Worm (Caenorhabditis elegans) whole organism, L4 larva: ENCODE results near the gene tpra-1.
"Not testable (repeated sequence)": the region's sequence is repeated elsewhere in the genome, so short reads cannot be mapped to it uniquely, and the experiment has no call there.

Experiments
- D1046.2 ChIP-seq: fragments of 200-800 bp; sonication (Bioruptor generic); IDR thresholded peaks from 2 replicates; pipeline ENCODE4 v1.3.6; 2022; ENCODE audit warnings: missing genetic modification characterization, missing compliant biosample characterization
- T20F7.1 ChIP-seq: fragments of 200-800 bp; sonication (Bioruptor generic); optimal IDR thresholded peaks from 2 replicates; lab custom pipeline; 2018; ENCODE audit warnings: mild to moderate bottlenecking, missing genetic modification characterization, missing compliant biosample characterization
- Y105C5A.15 ChIP-seq: fragments of 200-800 bp; sonication (Bioruptor generic); IDR thresholded peaks from 2 replicates; pipeline ENCODE4 v1.3.6; 2022; ENCODE audit warnings: missing genetic modification characterization, missing compliant biosample characterization
- Y48G9A.11 ChIP-seq: fragments of 200-800 bp; sonication (Bioruptor generic); IDR thresholded peaks from 2 replicates; pipeline ENCODE4 v1.3.6; 2022; ENCODE audit warnings: missing genetic modification reagents, missing genetic modification characterization, missing compliant biosample characterization
- aha-1 ChIP-seq: fragments of 150-350 bp; peaks from one replicate; lab custom pipeline; 2014; ENCODE audit warnings: missing biosample characterization, missing genetic modification characterization
- arid-1 ChIP-seq: fragments of 200-800 bp; sonication (Bioruptor generic); conservative IDR thresholded peaks from 2 replicates; pipeline ENCODE4 v1.3.6; 2022; ENCODE audit warnings: missing genetic modification reagents, missing genetic modification characterization, missing compliant biosample characterization
- ceh-62 ChIP-seq: sonication (generic microtip); optimal IDR thresholded peaks from 2 replicates; lab custom pipeline; 2017; ENCODE audit warnings: missing biosample characterization, missing genetic modification characterization
- ceh-82 ChIP-seq: sonication (generic microtip); optimal IDR thresholded peaks from 2 replicates; lab custom pipeline; 2017; ENCODE audit warnings: missing biosample characterization, missing genetic modification characterization
- ces-1 ChIP-seq: fragments of 150-350 bp; sonication (generic microtip); optimal IDR thresholded peaks from 4 replicates; lab custom pipeline; 2014; ENCODE audit warnings: missing biosample characterization, missing genetic modification reagents, missing genetic modification characterization
- ctbp-1 ChIP-seq: fragments of 200-800 bp; sonication (Bioruptor generic); IDR thresholded peaks from 2 replicates; pipeline ENCODE4 v1.3.6; 2022; ENCODE audit warnings: missing genetic modification reagents, missing genetic modification characterization, missing compliant biosample characterization
- daf-19 ChIP-seq: fragments of 200-800 bp; sonication (Bioruptor generic); conservative IDR thresholded peaks from 2 replicates; pipeline ENCODE4 v1.3.6; 2022; ENCODE audit warnings: missing genetic modification characterization, missing compliant biosample characterization
- daf-8 ChIP-seq: fragments of 200-800 bp; sonication (Bioruptor generic); IDR thresholded peaks from 2 replicates; pipeline ENCODE4 v1.3.6; 2022; ENCODE audit warnings: missing genetic modification characterization, missing compliant biosample characterization
- dmd-6 ChIP-seq: fragments of 200-800 bp; sonication (Bioruptor generic); IDR thresholded peaks from 2 replicates; pipeline ENCODE4 v1.3.6; 2022; ENCODE audit warnings: missing genetic modification reagents, missing genetic modification characterization, missing compliant biosample characterization
- dmd-8 ChIP-seq: fragments of 200-800 bp; sonication (Bioruptor generic); IDR thresholded peaks from 2 replicates; pipeline ENCODE4 v1.3.6; 2022; ENCODE audit warnings: missing genetic modification characterization, missing compliant biosample characterization
- fos-1 ChIP-seq: fragments of 150-350 bp; optimal IDR thresholded peaks from 2 replicates; lab custom pipeline; 2014; ENCODE audit warnings: missing biosample characterization, missing genetic modification characterization
- hif-1 ChIP-seq, 2 experiments: sonication (generic microtip); optimal IDR thresholded peaks; 2 replicates each; lab custom pipeline; 2016 to 2017; ENCODE audit warnings: missing compliant biosample characterization in 2 of 2, missing genetic modification characterization in 2 of 2, missing genetic modification reagents in 2 of 2, missing genotype in 2 of 2, mild to moderate bottlenecking in 1 of 2
- jun-1 ChIP-seq: fragments of 150-350 bp; optimal IDR thresholded peaks from 2 replicates; lab custom pipeline; 2014; ENCODE audit warnings: missing biosample characterization, missing genetic modification reagents, missing genetic modification characterization
- lim-7 ChIP-seq: fragments of 200-800 bp; sonication (Bioruptor generic); IDR thresholded peaks from 2 replicates; pipeline ENCODE4 v1.3.6; 2022; ENCODE audit warnings: missing genetic modification characterization, missing compliant biosample characterization
- lin-13 ChIP-seq: fragments of 150-350 bp; optimal IDR thresholded peaks from 2 replicates; lab custom pipeline; 2014; ENCODE audit warnings: missing biosample characterization, missing genetic modification reagents, missing genetic modification characterization
- lin-38 ChIP-seq: fragments of 200-800 bp; sonication (Bioruptor generic); IDR thresholded peaks from 2 replicates; pipeline ENCODE4 v1.3.6; 2022; ENCODE audit warnings: missing genetic modification reagents, missing genetic modification characterization, missing compliant biosample characterization
- lsy-2 ChIP-seq, 2 experiments: fragments of 150-350 bp in 1 of 2; sonication (generic microtip) in 1 of 2; optimal IDR thresholded peaks; 2 replicates each; lab custom pipeline; 2014 to 2017; ENCODE audit warnings: missing biosample characterization in 2 of 2, missing genetic modification characterization in 2 of 2
- madf-5 ChIP-seq, 2 experiments: fragments of 200-800 bp; sonication (Bioruptor generic); IDR thresholded peaks; 2 replicates each; pipeline ENCODE4 v1.3.6; 2022; ENCODE audit warnings: missing compliant biosample characterization in 2 of 2, missing genetic modification characterization in 2 of 2
- mdl-1 ChIP-seq, 2 experiments: fragments of 150-350 bp in 1 of 2; sonication (generic microtip) in 1 of 2; optimal IDR thresholded peaks; 2 replicates each; lab custom pipeline; 2014 to 2017; ENCODE audit warnings: missing biosample characterization in 2 of 2, missing genetic modification characterization in 2 of 2
- mep-1 ChIP-seq: fragments of 150-350 bp; sonication (generic microtip); optimal IDR thresholded peaks from 3 replicates; lab custom pipeline; 2014; ENCODE audit warnings: missing biosample characterization, missing genetic modification characterization
- mes-2 ChIP-seq: sonication (generic microtip); optimal IDR thresholded peaks from 2 replicates; lab custom pipeline; 2016; ENCODE audit warnings: missing genotype, mild to moderate bottlenecking, missing genetic modification characterization, missing compliant biosample characterization; ENCODE audit not compliant: poor library complexity, severe bottlenecking
- mxl-2 ChIP-seq: fragments of 200-800 bp; sonication (Bioruptor generic); conservative IDR thresholded peaks from 2 replicates; pipeline ENCODE4 v1.3.6; 2022; ENCODE audit warnings: missing genetic modification reagents, missing genetic modification characterization, missing compliant biosample characterization
- nhr-102 ChIP-seq: sonication (generic microtip); optimal IDR thresholded peaks from 2 replicates; lab custom pipeline; 2016; ENCODE audit warnings: mild to moderate bottlenecking, missing genetic modification characterization, moderate library complexity, missing compliant biosample characterization
- nhr-41 ChIP-seq: fragments of 200-800 bp; sonication (Bioruptor generic); IDR thresholded peaks from 2 replicates; pipeline ENCODE4 v1.3.6; 2022; ENCODE audit warnings: missing genetic modification reagents, missing genetic modification characterization, missing compliant biosample characterization
- nhr-77 ChIP-seq: fragments of 150-350 bp; optimal IDR thresholded peaks from 2 replicates; lab custom pipeline; 2014; ENCODE audit warnings: missing biosample characterization, missing genetic modification characterization
- pha-4 ChIP-seq, 2 experiments: fragments of 150-350 bp in 1 of 2; fragments of 200-800 bp in 1 of 2; sonication (Bioruptor generic) in 1 of 2; IDR thresholded peaks in 1 of 2; optimal IDR thresholded peaks in 1 of 2; 2 replicates each; pipeline versions ENCODE4 v1.3.6 to Lab custom; 2014 to 2022; ENCODE audit warnings: missing genetic modification characterization in 2 of 2, missing genetic modification reagents in 2 of 2, missing biosample characterization in 1 of 2, missing compliant biosample characterization in 1 of 2
- php-3 ChIP-seq: fragments of 200-800 bp; sonication (Bioruptor generic); IDR thresholded peaks from 2 replicates; pipeline ENCODE4 v1.3.6; 2022; ENCODE audit warnings: missing genetic modification reagents, missing genetic modification characterization, missing compliant biosample characterization
- snpc-1.2 ChIP-seq: fragments of 200-800 bp; sonication (Bioruptor generic); IDR thresholded peaks from 2 replicates; pipeline ENCODE4 v1.3.6; 2022; ENCODE audit warnings: missing genetic modification reagents, missing genetic modification characterization, missing compliant biosample characterization
- tra-1 ChIP-seq: fragments of 200-800 bp; sonication (Bioruptor generic); IDR thresholded peaks from 2 replicates; pipeline ENCODE4 v1.3.6; 2022; ENCODE audit warnings: missing genetic modification reagents, missing genetic modification characterization, missing compliant biosample characterization
- unc-130 ChIP-seq: sonication (generic microtip); optimal IDR thresholded peaks from 2 replicates; lab custom pipeline; 2016; ENCODE audit warnings: missing genetic modification reagents, missing genetic modification characterization, missing compliant biosample characterization
- vab-7 ChIP-seq: fragments of 200-800 bp; sonication (Bioruptor generic); IDR thresholded peaks from 2 replicates; pipeline ENCODE4 v1.3.6; 2022; ENCODE audit warnings: missing genetic modification reagents, missing genetic modification characterization, missing compliant biosample characterization
- zip-2 ChIP-seq: fragments of 150-350 bp; optimal IDR thresholded peaks from 2 replicates; lab custom pipeline; 2014; ENCODE audit warnings: missing biosample characterization, missing genetic modification characterization
- ztf-11 ChIP-seq: fragments of 150-350 bp; optimal IDR thresholded peaks from 2 replicates; lab custom pipeline; 2014; ENCODE audit warnings: missing biosample characterization, missing genetic modification characterization
- ztf-7 ChIP-seq: fragments of 150-350 bp; optimal IDR thresholded peaks from 2 replicates; lab custom pipeline; 2014; ENCODE audit warnings: missing biosample characterization, missing genetic modification characterization

The tpra-1 gene

DNA sequence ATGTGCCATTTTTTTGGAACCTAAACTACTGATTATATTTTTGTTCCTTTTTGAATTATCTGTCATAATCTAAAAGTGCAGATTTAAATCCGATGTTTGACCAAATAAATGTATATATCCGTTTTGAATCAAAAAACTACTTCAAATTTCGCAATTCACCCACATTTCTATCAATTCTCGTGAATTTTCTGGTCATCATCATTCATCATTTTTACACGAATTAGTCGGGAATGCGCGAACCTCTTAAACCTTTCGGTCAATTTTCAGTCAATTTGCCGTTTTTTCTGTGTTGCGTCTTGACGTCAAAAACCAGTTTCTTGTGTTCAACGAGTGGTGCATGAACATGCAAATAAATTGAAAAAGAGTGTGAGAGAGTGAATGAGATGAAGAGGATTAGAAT, 2.2 kb upstream of the tpra-1 start:
- TF ChIP-seq daf-8 (no peak), ztf-7 (tag; lab: Kevin White, UChicago) (no peak), mdl-1 (tag; optimal IDR thresholded peaks at IDR 0.05; lab: Kevin White, UChicago) (peak in 1 of 2 experiments; percentile 36)

DNA sequence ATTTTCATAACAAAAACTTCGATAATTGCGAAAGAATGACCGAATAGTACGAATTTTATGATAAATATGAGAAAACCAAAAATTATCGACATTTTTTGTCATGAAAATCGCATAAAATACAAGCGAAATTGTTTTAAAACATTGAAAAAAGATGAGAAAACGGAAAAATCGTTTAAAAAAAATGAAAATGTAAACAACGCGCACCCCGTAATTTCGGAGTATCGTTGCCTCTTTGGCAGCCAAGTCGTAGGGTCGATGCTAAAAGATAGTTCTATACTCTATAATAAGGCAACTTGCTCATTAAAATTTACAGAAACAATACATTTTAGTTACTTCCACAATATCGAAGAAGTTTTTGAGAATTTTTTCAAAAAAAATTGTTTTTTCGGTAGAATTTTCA, 4.8 kb downstream of the tpra-1 start:
- peak; percentile 55 for TF ChIP-seq T20F7.1 (GFP tag; lab: Kevin White, UChicago)

DNA sequence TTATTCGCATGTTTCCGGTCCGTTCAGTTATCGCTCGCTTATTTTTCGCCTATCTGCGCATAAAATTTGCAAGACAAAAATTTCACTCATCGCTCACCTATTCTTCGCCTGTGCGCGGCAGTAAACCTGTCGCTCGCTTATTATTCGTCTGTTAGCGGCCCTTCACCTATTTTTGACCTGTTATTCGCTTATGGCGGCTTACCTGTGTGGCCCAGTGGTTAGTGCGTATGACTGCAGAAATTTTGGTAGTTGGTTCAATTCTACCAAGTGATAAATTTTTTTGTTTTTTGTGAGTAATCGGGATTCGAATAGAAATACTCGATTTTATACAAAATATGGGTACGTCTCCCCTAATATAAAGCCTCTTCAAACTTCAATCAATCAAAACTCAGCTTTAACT, 7.8 kb downstream of the tpra-1 start:
- peak; percentile 68; the same call in 1 of the 2 replicates for TF ChIP-seq D1046.2
- TF ChIP-seq dmd-8 (GFP tag; lab: Robert Waterston, UW): 0 out of 2 replicates have a peak, but pooled peaks have one; percentile 64
- peak; percentile 49; the same call in 1 of the 2 replicates for TF ChIP-seq tra-1 (GFP tag; lab: Robert Waterston, UW)
- TF ChIP-seq php-3 (GFP tag; lab: Robert Waterston, UW): 0 out of 2 replicates have a peak, but pooled peaks have one; percentile 28
- peak; percentile 94 for TF ChIP-seq lim-7 (GFP tag; lab: Robert Waterston, UW)
- TF ChIP-seq snpc-1.2 (GFP tag; lab: Robert Waterston, UW): peak; percentile 81
- peak; percentile 58; the same call in 1 of the 2 replicates for TF ChIP-seq Y48G9A.11 (GFP tag; lab: Robert Waterston, UW)
- peak; percentile 50; the same call in 1 of the 2 replicates for TF ChIP-seq vab-7 (GFP tag; lab: Robert Waterston, UW)
- TF ChIP-seq madf-5 (GFP tag; IDR thresholded peaks at IDR 0.05; lab: Robert Waterston, UW): 0 out of 4 replicates have a peak, but pooled peaks of 1 of the 2 experiments have one; percentile 62
- TF ChIP-seq arid-1 (GFP tag; lab: Robert Waterston, UW): 0 out of 2 replicates have a peak, but pooled peaks have one; percentile 23
- peak; percentile 67; the same call in 1 of the 2 replicates for TF ChIP-seq Y105C5A.15 (GFP tag; lab: Robert Waterston, UW)
- peak; percentile 62 for TF ChIP-seq nhr-41 (GFP tag; lab: Robert Waterston, UW)
- TF ChIP-seq pha-4 (GFP tag; IDR thresholded peaks at IDR 0.05; lab: Robert Waterston, UW): peak; percentile 41; the same call in 1 of the 2 replicates
- TF ChIP-seq pha-4 (tag; optimal IDR thresholded peaks at IDR 0.05; lab: Kevin White, UChicago): not testable (repeated sequence)
- peak; percentile 65; the same call in 1 of the 2 replicates for TF ChIP-seq lin-38 (GFP tag; lab: Robert Waterston, UW)

DNA sequence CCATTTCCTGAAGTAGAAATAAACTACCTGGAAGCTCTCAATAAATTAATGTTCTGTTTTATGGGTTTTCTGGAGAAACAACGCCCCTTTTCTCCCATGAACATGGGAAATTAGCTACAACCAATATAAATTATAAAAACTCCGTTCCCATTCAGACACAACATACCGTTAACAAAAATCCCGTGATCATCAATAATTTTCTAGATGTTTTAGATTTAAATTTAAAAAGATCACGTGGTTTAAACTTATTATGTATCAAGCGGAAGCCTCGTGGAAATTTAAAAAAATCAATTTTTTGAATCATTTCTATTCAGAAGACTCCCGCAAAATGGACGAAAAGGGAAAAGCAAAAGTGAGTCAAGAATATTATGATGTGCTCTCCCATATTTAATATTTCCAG, 9.6 kb downstream of the tpra-1 start, which contains the start of gene C53B4.2:
C53B4.2 (plus strand) TSS at position 301 of the 400 bp plus-strand sequence.
- no peak for TF ChIP-seq mes-2 (tag; lab: Kevin White, UChicago)
- no peak for TF ChIP-seq lsy-2 (tag; optimal IDR thresholded peaks at IDR 0.05; lab: Kevin White, UChicago)
- TF ChIP-seq tra-1 (GFP tag; lab: Robert Waterston, UW): no peak
- TF ChIP-seq unc-130 (GFP tag; lab: Kevin White, UChicago): no peak
- no peak for TF ChIP-seq lim-7 (GFP tag; lab: Robert Waterston, UW)
- no peak for TF ChIP-seq zip-2 (tag; lab: Kevin White, UChicago)
- no peak for TF ChIP-seq lin-13
- no peak for TF ChIP-seq daf-19 (GFP tag; lab: Robert Waterston, UW)
- no peak for TF ChIP-seq aha-1

DNA sequence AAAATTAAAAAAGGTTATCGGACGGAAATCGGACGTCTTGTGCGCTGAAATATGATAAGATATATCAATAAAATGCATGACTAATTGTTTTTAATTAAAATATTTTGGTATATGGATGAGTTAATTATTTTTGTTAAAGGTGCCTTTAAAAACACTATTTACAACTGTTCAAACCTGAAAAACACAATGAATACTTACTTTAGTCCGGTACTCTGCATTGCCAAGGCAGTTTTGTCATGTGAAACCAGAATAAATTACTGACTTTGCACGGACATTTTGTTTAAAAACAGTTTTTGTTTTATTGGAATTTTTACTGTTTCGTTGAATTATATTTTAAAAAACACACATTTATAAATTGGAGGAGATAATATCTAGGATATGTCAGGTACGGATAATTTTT, 11.7 kb downstream of the tpra-1 start, which contains the start of gene suex-2:
suex-2 (plus strand) TSS at position 301 of the 400 bp plus-strand sequence.
- TF ChIP-seq aha-1 (peak; percentile 8), ztf-7 (tag; lab: Kevin White, UChicago) (no peak)

DNA sequence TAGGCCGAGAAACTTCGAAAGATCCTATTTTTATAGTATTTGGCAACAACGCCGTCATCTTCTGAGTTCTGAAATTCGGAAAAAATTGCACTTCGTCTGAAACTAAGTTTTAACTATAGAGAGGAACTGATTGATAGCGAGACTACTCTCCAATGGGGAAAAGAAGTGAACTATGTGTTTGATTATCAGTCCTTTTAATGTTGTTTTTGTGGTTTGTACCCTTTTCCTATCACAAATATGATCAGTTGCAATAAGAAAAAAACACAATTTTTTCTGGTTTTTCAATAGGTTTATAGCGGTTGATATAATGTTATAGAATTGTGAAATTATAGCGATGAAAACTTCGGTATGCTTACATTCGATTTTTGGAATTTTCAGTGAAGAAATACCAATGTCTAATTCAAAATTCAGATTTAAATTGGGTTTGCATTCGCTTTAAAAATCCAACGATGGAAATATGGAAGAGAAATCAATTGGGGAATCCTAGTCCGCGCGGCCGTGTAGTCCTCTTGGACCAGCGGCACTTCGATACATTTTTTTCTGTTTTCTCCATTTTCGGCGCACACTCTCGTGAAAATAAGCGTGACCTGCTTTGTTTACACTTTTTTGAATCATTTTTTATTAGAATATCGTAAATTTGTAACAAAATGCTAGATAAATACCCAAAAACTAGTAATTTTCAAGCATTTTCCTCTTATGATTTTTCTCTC, 17.1 kb downstream of the tpra-1 start, which contains the start of gene C53B4.3:
C53B4.3 (minus strand) TSS at position 464 of the 710 bp plus-strand sequence.
- peak; percentile 49 for TF ChIP-seq mep-1 (tag; lab: Kevin White, UChicago)
- TF ChIP-seq mes-2 (tag; lab: Kevin White, UChicago): peak; percentile 98
- no peak for TF ChIP-seq D1046.2
- TF ChIP-seq ztf-11 (tag; lab: Kevin White, UChicago): no peak
- no peak for TF ChIP-seq ceh-82 (tag; lab: Kevin White, UChicago)
- TF ChIP-seq jun-1 (tag; lab: Kevin White, UChicago): no peak
- peak; percentile 40 for TF ChIP-seq nhr-102 (tag; lab: Kevin White, UChicago)
- TF ChIP-seq ces-1 (GFP tag; lab: Kevin White, UChicago): no peak
- no peak for TF ChIP-seq fos-1 (tag; lab: Kevin White, UChicago)
- no peak for TF ChIP-seq ceh-62
- 0 out of 2 replicates have a peak, but pooled peaks have one; percentile 38 for TF ChIP-seq ctbp-1 (GFP tag; lab: Robert Waterston, UW)
- peak in 1 of 2 experiments; percentile 77 for TF ChIP-seq hif-1 (tag; optimal IDR thresholded peaks at IDR 0.05; lab: Kevin White, UChicago)
- no peak for TF ChIP-seq mxl-2 (GFP tag; lab: Robert Waterston, UW)
- peak in 1 of 2 experiments; percentile 79 for TF ChIP-seq lsy-2 (tag; optimal IDR thresholded peaks at IDR 0.05; lab: Kevin White, UChicago)
- TF ChIP-seq nhr-77 (tag; lab: Kevin White, UChicago): no peak
- peak; percentile 64 for TF ChIP-seq dmd-6 (GFP tag; lab: Robert Waterston, UW)
